Worm (Caenorhabditis elegans): ENCODE data around the gene nhx-5.

nhx-5 gene

ce11 chrX:10628454-10628853 lies 51.7 kb downstream of the nhx-5 start, which contains the start of gene M79.2:
Gene M79.2, minus strand, starts transcription at chrX:10628807.
- TF ChIP-seq nhr-25 (tag; optimal IDR thresholded peaks at IDR 0.05) (no peak), ceh-16 (tag; optimal IDR thresholded peaks at IDR 0.05) (no peak), elt-2 (tag; optimal IDR thresholded peaks at IDR 0.05) (peak; percentile 35), nhr-12 (tag; optimal IDR thresholded peaks at IDR 0.05) (no peak), nhr-43 (tag; optimal IDR thresholded peaks at IDR 0.05; ENCODE audit: poor library complexity, severe bottlenecking) (no peak), ztf-11 (tag; optimal IDR thresholded peaks at IDR 0.05) (no peak), nhr-237 (tag; optimal IDR thresholded peaks at IDR 0.05) (no peak), snpc-4 (tag; optimal IDR thresholded peaks at IDR 0.05) (no peak), pha-4 (tag; optimal IDR thresholded peaks at IDR 0.05) (peak; percentile 33), nhr-23 (tag; optimal IDR thresholded peaks at IDR 0.05) (no peak), nhr-77 (tag; optimal IDR thresholded peaks at IDR 0.05) (no peak), mdl-1 (tag; optimal IDR thresholded peaks at IDR 0.05) (no peak), pqm-1 (tag; optimal IDR thresholded peaks at IDR 0.05) (peak; percentile 35), zag-1 (tag; optimal IDR thresholded peaks at IDR 0.05) (no peak), fkh-10 (GFP tag; optimal IDR thresholded peaks at IDR 0.05) (no peak)

ce11 chrX:10629117-10629516 lies 52.4 kb downstream of the nhx-5 start:
- TF ChIP-seq snpc-4 (tag; optimal IDR thresholded peaks at IDR 0.05) (no peak), ZK546.5 (tag; optimal IDR thresholded peaks at IDR 0.05) (no peak), nhr-43 (tag; optimal IDR thresholded peaks at IDR 0.05; ENCODE audit: poor library complexity, severe bottlenecking) (no peak), pha-4 (tag; optimal IDR thresholded peaks at IDR 0.05) (no peak), elt-2 (tag; optimal IDR thresholded peaks at IDR 0.05) (no peak), ama-1 (optimal IDR thresholded peaks at IDR 0.05) (no peak), ceh-28 (tag; optimal IDR thresholded peaks at IDR 0.05) (no peak), daf-12 (tag; optimal IDR thresholded peaks at IDR 0.05) (no peak), sea-2 (GFP tag; optimal IDR thresholded peaks at IDR 0.05) (no peak), ztf-11 (tag; optimal IDR thresholded peaks at IDR 0.05) (no peak), nhr-77 (tag; optimal IDR thresholded peaks at IDR 0.05) (no peak), elt-3 (tag; optimal IDR thresholded peaks at IDR 0.05) (no peak), egl-27 (tag; optimal IDR thresholded peaks at IDR 0.05) (no peak), nhr-76 (tag; optimal IDR thresholded peaks at IDR 0.05) (no peak), egl-5 (tag; optimal IDR thresholded peaks at IDR 0.05) (no peak), ztf-4 (tag; optimal IDR thresholded peaks at IDR 0.05) (no peak), lsy-12 (tag; optimal IDR thresholded peaks at IDR 0.05) (no peak), ceh-9 (tag; optimal IDR thresholded peaks at IDR 0.05) (no peak)

ce11 chrX:10630059-10630791 lies 53.5 kb downstream of the nhx-5 start:
- TF ChIP-seq nhr-23 (tag; optimal IDR thresholded peaks at IDR 0.05) (peak; percentile 91), nhr-25 (tag; optimal IDR thresholded peaks at IDR 0.05) (peak; percentile 80), zag-1 (tag; optimal IDR thresholded peaks at IDR 0.05) (no peak), ceh-28 (tag; optimal IDR thresholded peaks at IDR 0.05) (no peak), elt-1 (tag; optimal IDR thresholded peaks at IDR 0.05) (peak; percentile 32), ceh-82 (tag; optimal IDR thresholded peaks at IDR 0.05) (no peak), ama-1 (optimal IDR thresholded peaks at IDR 0.05) (no peak), elt-2 (tag; optimal IDR thresholded peaks at IDR 0.05) (peak; percentile 94), pha-4 (tag; optimal IDR thresholded peaks at IDR 0.05) (peak; percentile 55), pqm-1 (tag; optimal IDR thresholded peaks at IDR 0.05) (peak; percentile 32), R02D3.7 (tag; optimal IDR thresholded peaks at IDR 0.05) (no peak), fos-1 (tag; optimal IDR thresholded peaks at IDR 0.05) (no peak), nhr-11 (tag; optimal IDR thresholded peaks at IDR 0.05) (no peak)
